Fruit fly (Drosophila melanogaster): ENCODE data around the gene AnxB9.

The AnxB9 gene

DNA sequence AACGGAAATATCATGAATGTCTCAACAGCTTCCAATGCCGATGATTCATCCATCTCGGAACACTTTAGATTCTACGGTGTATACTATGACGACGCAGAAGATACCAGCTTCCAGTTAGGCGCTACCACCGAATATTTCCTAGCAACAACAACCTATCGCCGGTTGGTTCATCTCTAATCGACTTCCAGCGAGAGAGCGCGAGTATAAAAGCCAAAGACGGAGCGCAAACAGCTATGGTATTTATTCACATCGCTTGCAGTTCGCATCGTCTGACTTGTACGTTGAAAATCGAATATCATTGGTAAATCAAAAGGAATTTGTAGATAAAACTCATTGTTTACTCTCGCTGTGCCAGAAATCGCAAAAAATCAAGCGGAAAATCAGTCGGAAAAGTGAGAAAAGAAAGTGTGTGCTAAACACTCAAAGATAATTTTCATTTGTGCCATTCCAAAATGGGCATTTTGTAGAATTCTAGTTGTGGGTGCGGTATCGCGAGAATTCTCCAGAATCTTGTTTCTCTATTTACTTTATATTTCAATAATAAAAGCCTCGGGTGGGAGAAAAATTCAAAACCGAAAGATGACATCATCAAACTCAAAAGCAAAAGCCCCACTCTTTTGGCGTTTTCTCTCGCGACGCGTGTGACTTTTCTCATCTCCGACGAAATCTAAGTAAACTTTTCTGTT lies at the start of gene AnxB9:
TSS of gene AnxB9 (plus strand) at position 232 of the 686 bp plus-strand sequence.
- TF ChIP-seq noc (tag; optimal IDR thresholded peaks at IDR 0.05) = peak; percentile 60

DNA sequence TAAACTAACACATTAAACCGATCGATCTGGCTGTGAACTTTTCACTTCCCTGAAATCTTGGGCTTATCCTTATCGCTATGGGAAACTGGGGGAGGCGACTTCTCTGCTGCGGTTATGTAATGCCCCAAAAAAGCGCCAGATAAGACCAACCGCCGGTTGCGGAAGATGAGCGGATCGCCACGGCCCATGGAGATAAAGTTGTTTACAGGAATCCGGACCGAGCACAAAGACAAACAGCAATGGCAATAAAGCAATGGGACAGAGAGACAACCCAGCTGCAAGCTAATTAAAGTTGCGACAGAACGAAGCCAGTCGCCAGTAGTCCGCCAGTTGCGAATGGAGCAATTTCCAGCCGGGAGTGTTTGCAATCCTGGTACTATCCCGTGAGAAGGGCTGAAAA lies 49.4 kb upstream of the AnxB9 start, which contains the start of gene CG5697:
TSS of gene CG5697 (plus strand) at position 314 of the 400 bp plus-strand sequence.
- TF ChIP-seq noc (tag; optimal IDR thresholded peaks at IDR 0.05) = no peak

DNA sequence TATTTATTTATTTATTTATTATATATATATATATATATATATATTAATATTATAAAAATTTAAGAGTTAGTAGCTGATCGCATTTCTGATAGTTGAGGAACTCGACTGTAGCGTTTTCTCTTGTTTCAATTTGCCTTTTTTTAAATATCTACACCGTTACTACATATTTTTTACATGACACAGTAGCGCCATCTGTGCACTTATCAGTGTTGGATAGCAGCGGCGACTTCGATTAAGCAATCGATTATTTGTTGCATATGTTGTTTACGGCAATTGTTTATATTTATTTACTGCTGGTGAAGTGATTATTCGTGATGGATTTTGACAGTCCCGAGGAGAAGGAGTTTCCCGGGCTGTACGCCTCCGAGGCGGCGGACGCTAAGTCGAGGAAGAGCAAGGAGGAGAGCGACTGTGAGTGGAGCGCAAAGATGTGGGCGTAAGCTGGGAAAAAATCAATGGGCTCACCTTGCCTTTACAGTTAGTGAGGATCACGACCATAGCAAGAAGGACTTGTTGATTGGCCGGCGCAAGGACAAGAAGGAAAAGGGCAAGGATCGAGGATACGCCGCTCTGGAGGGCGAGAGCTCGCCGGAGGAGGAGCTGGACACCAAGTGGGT lies 47.5 kb upstream of the AnxB9 start, which contains the start of gene Rlip:
TSS of gene Rlip (plus strand) at position 221 of the 617 bp plus-strand sequence.
- TF ChIP-seq noc (tag; optimal IDR thresholded peaks at IDR 0.05) = peak; percentile 3

DNA sequence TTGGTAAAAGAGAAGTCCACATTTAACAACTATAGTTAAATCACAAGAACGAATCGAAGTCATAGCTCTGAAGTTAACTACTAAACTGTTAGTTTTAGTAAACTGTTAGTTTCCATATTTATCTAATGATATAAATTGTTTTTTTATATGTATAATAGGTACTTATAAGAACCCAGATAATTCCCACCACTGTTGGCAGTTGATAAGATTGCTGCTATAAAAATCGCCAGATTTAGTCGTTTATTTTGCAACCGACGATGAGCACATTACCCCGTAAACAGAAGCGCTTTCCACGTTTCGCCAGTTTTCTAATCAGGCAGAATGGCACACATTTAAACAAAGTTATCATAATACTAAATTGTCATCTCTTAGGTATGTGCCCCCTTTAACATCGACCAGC lies 46.0 kb upstream of the AnxB9 start:
- peak; percentile 32 for TF ChIP-seq noc (tag; optimal IDR thresholded peaks at IDR 0.05)

DNA sequence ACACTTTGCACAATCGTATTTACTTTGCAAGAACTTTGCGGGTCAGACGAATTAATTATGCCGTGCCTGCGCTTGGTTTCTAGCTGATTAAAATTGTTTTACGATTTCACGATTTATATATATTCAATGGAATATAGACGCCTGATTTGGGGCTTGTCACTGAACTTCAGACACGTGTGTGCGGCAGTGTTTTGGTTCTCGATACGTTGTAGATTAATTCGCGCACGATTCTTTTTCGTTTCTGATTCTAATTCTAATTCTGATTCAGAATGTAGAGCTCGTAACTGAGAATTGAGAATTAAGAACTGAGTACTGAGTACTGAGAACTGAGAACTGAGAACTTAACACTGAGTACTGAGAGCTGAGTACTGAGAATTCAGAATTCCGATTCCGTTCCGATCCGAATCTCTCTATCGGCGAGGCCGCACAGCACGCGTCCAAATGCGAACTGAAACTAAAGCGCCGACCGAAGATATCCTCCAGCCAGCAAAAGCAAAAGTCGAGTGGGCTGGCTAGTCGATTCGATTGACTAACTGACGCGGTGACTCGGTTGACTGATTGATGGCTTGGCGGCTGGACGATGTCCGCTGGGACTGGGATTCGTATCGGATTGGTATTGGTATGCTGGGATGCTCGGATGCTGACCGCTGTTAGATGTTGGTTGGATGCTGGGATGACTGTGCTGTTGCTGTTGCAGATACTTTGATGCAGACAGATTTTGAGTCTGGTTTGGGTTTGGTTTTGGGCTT lies 42.1 kb upstream of the AnxB9 start:
- no peak for TF ChIP-seq noc (tag; optimal IDR thresholded peaks at IDR 0.05)

DNA sequence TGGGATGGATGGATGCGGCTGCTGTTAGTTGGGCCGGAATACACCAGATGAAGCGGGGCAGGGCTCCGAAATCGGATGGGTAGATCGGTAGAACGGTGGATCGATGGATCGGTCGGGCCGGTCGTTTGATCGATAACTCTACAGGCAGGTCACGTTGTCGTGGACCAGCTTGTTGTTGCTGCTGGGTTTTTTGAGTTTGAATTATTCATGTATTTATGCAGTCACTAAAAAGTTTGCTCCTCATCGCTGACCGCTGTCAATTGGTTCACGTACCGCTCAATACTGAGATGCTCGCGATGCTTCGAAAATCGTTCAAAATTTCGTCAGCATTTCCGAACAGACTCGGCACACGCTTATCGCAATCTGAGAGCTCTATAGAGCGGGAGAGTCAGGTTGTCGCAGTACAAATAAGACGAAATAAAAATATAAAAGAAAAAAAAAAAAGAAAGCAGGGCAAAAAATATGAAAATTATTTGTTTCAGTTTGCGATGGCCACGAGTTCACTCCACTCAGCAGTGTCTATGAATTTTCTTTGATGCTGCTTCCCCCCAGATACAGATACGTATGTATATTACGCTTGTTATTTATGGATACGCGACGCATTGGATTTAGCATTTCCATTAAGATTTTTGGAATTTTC lies 41.0 kb upstream of the AnxB9 start, which contains the start of gene peg:
TSS of gene peg (minus strand) at position 262 of the 640 bp plus-strand sequence.
- TF ChIP-seq noc (tag; optimal IDR thresholded peaks at IDR 0.05) = no peak

DNA sequence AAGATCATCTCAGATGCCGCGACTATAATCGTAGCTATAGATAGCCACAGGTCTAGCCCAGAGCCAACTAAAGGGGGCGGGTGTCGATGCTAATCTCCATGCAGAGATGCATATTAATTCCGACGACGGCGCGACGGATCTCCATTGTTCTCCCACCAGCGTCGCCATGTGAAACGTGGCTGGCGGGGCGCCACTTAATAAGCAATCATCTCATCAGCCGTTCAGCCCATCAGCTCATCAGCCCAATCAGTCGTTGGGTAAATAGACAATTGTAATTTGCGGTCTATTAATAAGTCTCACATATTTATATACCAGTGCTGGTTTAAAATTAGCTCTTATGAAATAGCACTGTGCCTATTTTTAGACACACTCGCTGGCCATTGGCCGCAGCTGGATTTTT lies 39.5 kb upstream of the AnxB9 start:
- TF ChIP-seq noc (tag; optimal IDR thresholded peaks at IDR 0.05) = no peak

DNA sequence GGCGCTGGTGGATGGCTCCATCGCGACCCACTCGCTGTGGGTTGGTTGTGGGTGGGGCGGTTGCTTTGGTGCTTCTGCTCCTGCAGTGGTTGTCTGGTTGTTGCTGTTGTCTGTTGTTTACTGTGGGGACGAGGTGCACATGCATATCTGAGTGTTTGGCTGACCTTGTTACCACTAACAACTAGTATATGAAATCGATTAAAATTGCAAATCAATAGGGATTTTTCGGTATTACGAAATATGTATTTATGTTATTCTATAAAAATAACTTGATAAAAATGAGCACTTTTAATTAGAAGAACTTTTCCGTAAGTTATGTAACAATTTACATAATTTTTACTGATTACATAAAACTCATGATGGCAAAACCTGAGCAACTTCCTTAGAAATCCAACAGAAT lies 22.6 kb upstream of the AnxB9 start, which contains the start of gene Dhc93AB:
TSS of gene Dhc93AB (minus strand) at position 101 of the 400 bp plus-strand sequence.
- no peak for TF ChIP-seq noc (tag; optimal IDR thresholded peaks at IDR 0.05)

DNA sequence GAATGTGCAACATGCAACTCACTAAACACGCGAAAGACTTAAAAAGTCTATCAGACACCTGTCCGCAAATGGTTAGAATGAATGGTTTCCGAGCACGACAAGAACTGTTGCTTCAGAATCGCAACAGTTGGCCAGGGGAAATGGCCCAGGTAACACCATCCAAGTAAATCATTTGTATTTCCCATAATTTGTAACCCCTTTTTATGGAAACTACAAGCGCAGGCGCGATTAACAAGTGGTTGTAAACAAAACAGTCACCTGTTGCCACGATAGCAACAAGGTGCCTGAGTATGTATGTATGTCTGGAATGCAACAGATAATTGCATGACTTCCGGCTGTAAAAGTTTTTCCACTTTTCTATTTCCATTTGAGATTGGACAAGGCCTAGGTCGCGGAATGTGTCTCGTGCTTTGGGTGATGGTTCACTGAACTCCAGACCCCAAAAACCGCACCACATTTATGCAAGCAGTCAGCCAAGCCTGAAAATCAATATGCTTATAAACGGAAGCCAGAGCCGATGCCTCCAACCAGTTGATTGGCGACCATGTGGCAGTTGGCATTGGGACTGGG lies 21.4 kb upstream of the AnxB9 start, which contains the start of gene CG12278:
TSS of gene CG12278 (plus strand) at position 520 of the 570 bp plus-strand sequence.
- no peak for TF ChIP-seq noc (tag; optimal IDR thresholded peaks at IDR 0.05)

DNA sequence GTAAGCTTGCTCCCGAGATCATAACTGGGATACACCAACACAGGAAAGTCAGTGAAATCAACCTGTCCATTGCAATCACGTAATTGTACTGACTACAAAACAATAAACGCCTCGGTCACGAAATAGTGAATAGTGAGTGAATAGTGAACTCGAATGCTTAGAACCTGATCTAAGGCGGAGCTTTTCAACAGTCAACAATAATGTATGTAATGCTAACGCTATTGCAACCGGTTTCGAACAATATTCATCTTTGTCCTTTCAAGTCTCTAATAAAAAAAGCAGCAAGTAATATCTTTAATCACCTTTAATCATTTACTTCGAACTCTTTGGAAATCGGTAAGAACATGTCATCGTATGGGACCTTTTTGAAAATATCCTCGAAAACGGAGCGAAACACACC lies 19.3 kb upstream of the AnxB9 start, which contains the start of gene CG31189:
TSS of gene CG31189 (minus strand) at position 101 of the 400 bp plus-strand sequence.
- TF ChIP-seq noc (tag; optimal IDR thresholded peaks at IDR 0.05) = no peak

DNA sequence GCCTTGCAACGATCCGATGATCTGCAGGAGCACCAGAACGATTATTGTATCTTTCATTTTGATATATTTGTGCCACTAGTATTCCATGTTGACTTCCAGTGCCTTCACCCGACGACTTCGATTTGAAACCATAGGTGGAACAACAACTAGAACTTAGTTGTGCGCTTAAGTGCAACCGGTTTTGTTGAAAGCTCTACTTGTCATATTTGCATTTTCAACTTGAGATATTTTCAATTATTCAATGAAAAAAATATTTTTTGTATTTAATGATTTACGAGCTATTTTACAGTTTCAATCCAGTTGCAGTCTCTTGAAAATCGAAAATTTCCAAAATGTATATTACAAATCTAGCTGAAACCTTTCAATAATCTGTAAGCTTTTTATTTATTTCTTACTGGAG lies 18.1 kb upstream of the AnxB9 start, which contains the start of gene CG31207:
TSS of gene CG31207 (minus strand) at position 101 of the 400 bp plus-strand sequence.
- no peak for TF ChIP-seq noc (tag; optimal IDR thresholded peaks at IDR 0.05)

DNA sequence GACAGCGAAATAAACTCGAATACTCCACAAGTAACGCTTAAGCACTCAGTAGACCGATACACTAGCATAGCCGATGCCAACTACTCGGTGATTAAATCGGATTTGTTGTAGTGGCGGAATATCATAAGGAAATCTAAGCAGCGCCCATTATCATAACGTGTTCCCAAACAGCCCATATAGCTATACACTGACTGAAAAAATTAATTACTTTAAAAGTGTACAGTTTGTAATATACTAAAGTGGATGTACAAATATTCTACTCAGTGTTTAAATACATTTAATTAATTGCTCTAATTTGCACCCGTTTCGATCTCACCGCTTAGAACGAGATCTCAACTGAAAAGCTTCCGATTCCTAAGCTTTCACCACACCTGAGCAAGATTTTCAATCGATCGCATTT lies 16.3 kb upstream of the AnxB9 start, which contains the start of gene CG7079:
TSS of gene CG7079 (minus strand) at position 101 of the 400 bp plus-strand sequence.
- no peak for TF ChIP-seq noc (tag; optimal IDR thresholded peaks at IDR 0.05)

DNA sequence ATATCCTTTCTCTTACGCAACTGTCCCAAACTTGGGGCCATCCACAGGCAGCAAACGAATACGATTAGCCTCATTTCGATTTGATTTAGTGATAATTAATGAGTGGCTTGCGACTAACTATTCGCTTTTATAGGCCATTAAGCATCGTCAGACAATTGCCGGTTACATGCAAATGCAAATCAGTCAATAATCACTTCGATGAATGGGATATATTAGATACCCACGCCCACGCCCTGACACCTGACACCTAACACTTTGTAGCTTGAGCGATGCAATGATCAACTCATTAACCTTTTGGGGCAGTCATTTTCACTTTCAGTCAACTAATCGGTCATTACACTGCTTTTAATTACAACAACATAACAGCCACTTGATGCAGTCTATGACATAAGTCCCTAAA lies 14.2 kb upstream of the AnxB9 start, which contains the start of gene Jhbp15:
TSS of gene Jhbp15 (minus strand) at position 101 of the 400 bp plus-strand sequence.
- no peak for TF ChIP-seq noc (tag; optimal IDR thresholded peaks at IDR 0.05)

DNA sequence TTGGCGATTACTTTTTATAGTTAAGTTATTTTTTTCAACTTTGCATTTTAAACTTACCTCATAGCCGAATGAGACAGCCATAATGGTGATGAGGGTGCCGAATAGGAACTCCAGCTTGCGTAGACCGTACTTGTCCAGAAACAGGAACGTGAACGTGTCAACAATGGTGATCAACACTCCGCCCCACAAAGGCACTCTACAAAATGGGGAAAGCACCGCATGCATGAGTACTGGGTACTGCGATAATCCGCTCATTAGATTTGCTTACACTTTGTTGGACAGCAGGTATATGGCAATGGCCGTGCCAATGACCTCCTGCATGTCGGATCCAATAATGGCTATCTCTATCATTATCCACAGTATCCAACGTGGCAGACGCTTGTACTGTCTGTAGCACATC lies 7.5 kb upstream of the AnxB9 start:
- no peak for TF ChIP-seq noc (tag; optimal IDR thresholded peaks at IDR 0.05)

Data from whole organism, larva.